Fruit fly (Drosophila melanogaster): ENCODE results near the gene CG13023.

dm6 chr3L:16956768-16957533 is 29.7 kb upstream of the CG13023 start:
- no peak for TF ChIP-seq usp (GFP tag; optimal IDR thresholded peaks at IDR 0.05)
- TF ChIP-seq pan (optimal IDR thresholded peaks at IDR 0.05), result no peak
- no peak for TF ChIP-seq psq (optimal IDR thresholded peaks at IDR 0.05)
- no peak for TF ChIP-seq CG8478 (optimal IDR thresholded peaks at IDR 0.05)
- TF ChIP-seq EcR (GFP tag; optimal IDR thresholded peaks at IDR 0.05), result no peak
- TF ChIP-seq Dll (optimal IDR thresholded peaks at IDR 0.05), result no peak
